Worm (Caenorhabditis elegans) whole organism, midembryonic: ENCODE data around the gene srh-295.

Experiments
- flt-1 ChIP-seq: fragments of 200-800 bp; sonication (Bioruptor generic); IDR thresholded peaks from 2 replicates; pipeline ENCODE4 v1.3.6; 2022; ENCODE audit warnings: missing genetic modification characterization, missing compliant biosample characterization
- ref-1 ChIP-seq: fragments of 200-800 bp; sonication (Bioruptor generic); conservative IDR thresholded peaks from 2 replicates; pipeline ENCODE4 v1.3.6; 2022; ENCODE audit warnings: missing genetic modification reagents, missing genetic modification characterization, missing compliant biosample characterization
- tab-1 ChIP-seq: fragments of 200-800 bp; sonication (Bioruptor generic); IDR thresholded peaks from 2 replicates; pipeline ENCODE4 v1.3.6; 2022; ENCODE audit warnings: missing genetic modification characterization, missing compliant biosample characterization
- ztf-29 ChIP-seq: fragments of 200-800 bp; sonication (Bioruptor generic); IDR thresholded peaks from 2 replicates; pipeline ENCODE4 v1.3.6; 2022; ENCODE audit warnings: missing genetic modification reagents, missing genetic modification characterization, missing compliant biosample characterization

DNA sequence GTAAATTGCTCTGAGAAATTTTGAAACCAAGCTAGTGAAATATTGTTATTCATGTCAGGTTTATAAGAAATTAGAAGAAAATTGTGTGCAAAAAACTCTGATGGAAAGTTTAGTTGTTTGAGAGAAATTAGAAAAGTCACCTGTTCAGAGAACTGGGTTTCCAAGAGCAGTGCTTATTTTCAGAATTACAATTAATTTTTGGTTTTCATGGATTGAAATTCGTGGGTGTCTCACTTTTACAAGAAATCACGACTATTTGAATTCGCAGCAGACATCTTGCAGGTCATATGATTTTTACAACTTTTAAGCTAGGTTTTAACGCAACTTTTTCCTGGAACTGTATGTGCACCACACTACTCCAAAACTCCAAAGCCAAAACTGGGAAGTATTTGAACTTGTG lies 21.4 kb upstream of the srh-295 start, which contains the start of gene srz-10:
- no peak for TF ChIP-seq ref-1 (GFP tag; lab: Robert Waterston, UW)
- no peak for TF ChIP-seq ztf-29 (GFP tag; lab: Robert Waterston, UW)
- TF ChIP-seq tab-1 (GFP tag; lab: Robert Waterston, UW): no peak
- TF ChIP-seq flt-1 (GFP tag; lab: Robert Waterston, UW): no peak
